Worm (Caenorhabditis elegans): Measurements from ENCODE around the gene H12D21.6.

The H12D21.6 gene

DNA sequence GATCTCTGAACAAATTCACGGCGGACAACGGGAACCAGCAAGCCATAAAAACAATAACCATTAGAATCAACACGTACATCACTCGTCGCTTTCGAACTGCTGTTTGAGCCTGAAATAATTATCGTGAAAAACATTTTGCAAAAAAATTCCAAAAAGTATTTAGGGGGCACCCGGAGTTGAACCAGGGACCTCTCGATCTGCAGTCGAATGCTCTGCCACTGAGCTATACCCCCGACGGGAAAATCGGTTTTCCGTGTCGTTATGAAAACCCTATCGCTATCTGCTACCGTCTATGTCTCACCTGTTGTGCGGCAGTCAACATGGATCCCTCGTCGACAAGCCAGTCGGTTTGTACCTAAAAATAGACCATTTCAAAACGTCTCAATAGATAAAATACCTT is 42.0 kb downstream of the H12D21.6 start:
- TF ChIP-seq sptf-1 (tag; optimal IDR thresholded peaks at IDR 0.05): peak; percentile 70
- TF ChIP-seq mls-2 (tag; optimal IDR thresholded peaks at IDR 0.05): peak; percentile 50
- peak; percentile 53 for TF ChIP-seq unc-120 (tag; optimal IDR thresholded peaks at IDR 0.05; ENCODE audit: poor library complexity, severe bottlenecking)
- TF ChIP-seq flh-1 (GFP tag; optimal IDR thresholded peaks at IDR 0.05): peak; percentile 40
- TF ChIP-seq bed-3 (GFP tag; optimal IDR thresholded peaks at IDR 0.05): peak; percentile 39
- peak; percentile 47 for TF ChIP-seq ceh-83 (GFP tag; optimal IDR thresholded peaks at IDR 0.05)
- peak; percentile 59 for TF ChIP-seq sem-2 (GFP tag; optimal IDR thresholded peaks at IDR 0.05)
- TF ChIP-seq M03D4.4 (tag; optimal IDR thresholded peaks at IDR 0.05): peak; percentile 78
- no peak for TF ChIP-seq lsy-2 (tag; optimal IDR thresholded peaks at IDR 0.05)
- TF ChIP-seq drap-1 (GFP tag; optimal IDR thresholded peaks at IDR 0.05): peak; percentile 91
- TF ChIP-seq elt-1 (tag; optimal IDR thresholded peaks at IDR 0.05; ENCODE audit: borderline replicate concordance, insufficient read depth): no peak
- no peak for TF ChIP-seq ztf-11 (tag; optimal IDR thresholded peaks at IDR 0.05)
- TF ChIP-seq nhr-2 (tag; optimal IDR thresholded peaks at IDR 0.05): no peak
- TF ChIP-seq cnd-1 (tag; optimal IDR thresholded peaks at IDR 0.05): peak; percentile 47
- TF ChIP-seq ceh-43 (GFP tag; optimal IDR thresholded peaks at IDR 0.05): peak; percentile 61
- TF ChIP-seq nhr-12 (tag; optimal IDR thresholded peaks at IDR 0.05): no peak

DNA sequence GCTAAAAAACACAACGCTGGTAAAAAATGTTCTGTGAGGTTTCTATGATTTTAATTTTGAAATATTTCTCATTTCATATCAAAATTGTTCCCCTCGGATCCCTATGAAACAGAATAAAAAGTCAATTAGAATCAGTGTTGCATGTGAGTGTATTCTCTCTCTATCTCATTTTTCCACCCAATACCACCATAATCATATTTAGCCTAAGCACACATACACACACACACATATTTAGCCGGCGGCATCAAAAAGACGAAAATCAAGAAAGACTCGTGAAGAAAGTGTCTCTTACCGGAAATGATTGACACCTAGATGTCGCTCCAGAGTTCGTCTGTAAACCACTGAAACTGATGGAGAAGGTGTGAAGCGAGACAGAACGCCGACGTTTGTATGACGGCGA is 43.4 kb downstream of the H12D21.6 start:
- TF ChIP-seq ces-1 (GFP tag; optimal IDR thresholded peaks at IDR 0.05) (peak; percentile 88), nhr-2 (tag; optimal IDR thresholded peaks at IDR 0.05) (no peak)

DNA sequence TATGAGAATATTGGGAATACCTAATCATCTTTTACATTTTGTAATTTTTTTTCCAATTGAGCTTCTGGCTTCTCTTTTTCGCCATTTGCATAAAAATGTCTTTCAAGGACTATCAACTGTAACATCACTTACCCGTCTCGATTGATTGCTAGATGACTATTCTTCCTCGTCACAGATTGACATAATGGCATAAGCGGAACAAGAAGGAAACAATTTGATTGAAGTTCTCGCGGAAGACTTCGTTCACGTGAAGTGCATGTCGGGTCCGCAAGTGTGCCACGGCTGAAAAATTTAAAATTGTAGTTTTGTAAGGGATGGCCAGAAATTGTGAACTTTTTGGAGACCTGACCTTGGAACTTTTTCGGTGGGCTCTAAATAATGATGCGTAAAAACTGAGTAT is 43.9 kb downstream of the H12D21.6 start:
- no peak for TF ChIP-seq flh-1 (GFP tag; optimal IDR thresholded peaks at IDR 0.05)
- no peak for TF ChIP-seq sem-2 (GFP tag; optimal IDR thresholded peaks at IDR 0.05)
- TF ChIP-seq ces-1 (GFP tag; optimal IDR thresholded peaks at IDR 0.05): peak; percentile 1
- TF ChIP-seq ztf-11 (tag; optimal IDR thresholded peaks at IDR 0.05): no peak
- TF ChIP-seq ceh-43 (GFP tag; optimal IDR thresholded peaks at IDR 0.05): no peak

DNA sequence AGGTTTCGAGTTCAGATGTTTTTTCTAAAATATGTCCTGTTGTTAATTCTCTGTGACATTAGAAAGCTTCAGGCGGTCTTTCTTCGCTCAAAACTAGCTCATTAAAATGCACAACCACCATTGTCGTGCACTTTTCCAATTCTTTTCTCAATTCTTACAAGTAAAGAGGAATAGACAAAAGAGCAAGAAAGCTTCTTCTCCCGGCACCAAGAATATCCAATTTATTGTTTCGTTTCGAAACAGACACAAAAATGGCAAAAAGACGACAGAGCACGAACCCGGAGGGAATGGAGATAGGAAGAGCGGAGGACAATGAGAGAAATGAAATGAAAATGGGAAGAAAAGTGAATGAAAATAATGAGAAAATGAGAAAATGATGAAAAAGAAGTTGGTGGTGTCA is 45.0 kb downstream of the H12D21.6 start:
- no peak for TF ChIP-seq ham-2 (GFP tag; optimal IDR thresholded peaks at IDR 0.05)
- peak; percentile 58 for TF ChIP-seq ces-1 (GFP tag; optimal IDR thresholded peaks at IDR 0.05)
- no peak for TF ChIP-seq sem-2 (GFP tag; optimal IDR thresholded peaks at IDR 0.05)
- TF ChIP-seq elt-1 (tag; optimal IDR thresholded peaks at IDR 0.05; ENCODE audit: borderline replicate concordance, insufficient read depth): no peak
- TF ChIP-seq unc-39 (tag; optimal IDR thresholded peaks at IDR 0.05): no peak

DNA sequence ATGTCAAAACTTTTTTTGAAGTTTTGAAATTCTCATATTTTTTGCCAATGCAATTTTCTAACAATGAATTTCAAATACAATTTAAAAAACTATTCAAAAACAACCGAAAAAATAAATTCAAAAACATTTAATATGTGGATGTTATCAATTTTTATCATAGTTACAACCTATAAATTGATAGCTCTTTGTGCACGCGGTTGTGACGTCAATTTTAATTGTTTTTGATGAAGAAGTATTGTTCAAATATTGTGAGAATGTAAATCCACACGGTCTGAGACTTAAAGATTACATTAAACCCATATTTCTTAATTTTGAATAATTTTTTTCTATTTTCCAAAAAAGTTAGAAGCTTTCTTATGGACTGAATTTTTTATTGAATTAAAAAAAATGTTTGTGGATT is 45.7 kb downstream of the H12D21.6 start:
- TF ChIP-seq ces-1 (GFP tag; optimal IDR thresholded peaks at IDR 0.05) (no peak), elt-1 (tag; optimal IDR thresholded peaks at IDR 0.05; ENCODE audit: borderline replicate concordance, insufficient read depth) (no peak)

DNA sequence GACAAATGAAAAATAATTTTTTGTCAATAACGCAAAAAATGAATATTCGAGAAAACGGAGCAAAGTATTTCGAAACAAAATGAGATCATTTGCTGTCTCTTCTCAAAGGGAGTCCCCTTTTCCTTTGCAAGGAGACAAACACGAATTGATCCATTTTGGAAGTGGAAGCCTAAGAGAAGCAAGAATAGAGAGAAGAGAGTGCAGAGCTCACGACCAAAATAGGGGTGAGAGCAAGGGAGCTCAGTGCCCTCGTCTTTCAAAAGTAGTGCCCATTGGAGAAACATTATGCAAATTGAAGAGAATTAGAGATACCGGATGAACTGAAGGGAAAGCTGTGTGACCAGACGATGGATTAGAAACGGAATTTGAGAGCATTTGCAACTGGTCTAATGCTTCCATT is 46.4 kb downstream of the H12D21.6 start:
- TF ChIP-seq ces-1 (GFP tag; optimal IDR thresholded peaks at IDR 0.05) (peak; percentile 80), mls-2 (tag; optimal IDR thresholded peaks at IDR 0.05) (peak; percentile 20), tbx-8 (GFP tag; optimal IDR thresholded peaks at IDR 0.05) (no peak), unc-62 (GFP tag; optimal IDR thresholded peaks at IDR 0.05) (no peak), blmp-1 (tag; optimal IDR thresholded peaks at IDR 0.05) (no peak), M03D4.4 (tag; optimal IDR thresholded peaks at IDR 0.05) (no peak), drap-1 (GFP tag; optimal IDR thresholded peaks at IDR 0.05) (peak; percentile 4)

DNA sequence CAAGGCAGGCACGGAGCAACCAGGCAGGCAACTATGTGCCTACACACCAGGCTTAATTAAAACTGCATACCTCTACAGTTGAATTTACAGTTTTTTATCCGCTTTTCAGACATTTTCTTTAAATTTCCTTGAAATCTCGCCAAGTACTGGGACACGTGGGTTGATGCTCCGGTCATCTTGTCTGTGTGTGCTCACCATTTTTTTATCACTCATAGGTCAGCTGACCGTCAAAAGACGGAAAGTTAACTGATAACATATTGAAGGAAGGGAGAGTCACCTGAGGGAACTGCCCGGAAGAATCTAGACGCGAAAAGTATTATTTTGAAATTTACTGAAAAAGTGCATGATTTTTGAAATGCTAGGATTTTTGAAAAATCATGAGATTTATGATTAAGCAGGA is 47.1 kb downstream of the H12D21.6 start:
- TF ChIP-seq ceh-83 (GFP tag; optimal IDR thresholded peaks at IDR 0.05) (no peak), nhr-28 (tag; optimal IDR thresholded peaks at IDR 0.05) (no peak), sem-2 (GFP tag; optimal IDR thresholded peaks at IDR 0.05) (no peak), lsy-2 (tag; optimal IDR thresholded peaks at IDR 0.05) (no peak), tbx-8 (GFP tag; optimal IDR thresholded peaks at IDR 0.05) (no peak), drap-1 (GFP tag; optimal IDR thresholded peaks at IDR 0.05) (no peak), unc-120 (tag; optimal IDR thresholded peaks at IDR 0.05; ENCODE audit: poor library complexity, severe bottlenecking) (no peak), cnd-1 (tag; optimal IDR thresholded peaks at IDR 0.05) (no peak), flh-1 (GFP tag; optimal IDR thresholded peaks at IDR 0.05) (no peak), elt-3 (tag; optimal IDR thresholded peaks at IDR 0.05) (no peak)

DNA sequence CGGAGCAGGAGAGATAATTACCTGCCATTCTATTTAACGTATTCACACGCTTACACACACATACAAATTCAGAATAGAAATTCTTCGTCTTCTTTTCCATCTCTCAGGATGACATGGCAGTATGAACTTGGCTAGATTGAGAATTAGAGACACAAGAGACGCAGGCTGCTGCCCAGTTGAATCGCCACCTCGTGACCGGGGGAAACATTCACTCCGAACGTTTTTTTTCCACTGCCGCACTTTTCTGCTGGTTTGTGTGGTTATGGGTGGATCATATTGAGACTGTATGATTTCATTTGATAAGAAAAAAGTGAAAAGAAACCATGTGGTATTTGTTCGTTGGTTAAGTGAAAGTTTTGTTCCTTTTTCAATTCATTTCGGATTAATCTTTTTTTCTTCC is 48.0 kb downstream of the H12D21.6 start:
- no peak for TF ChIP-seq nhr-2 (tag; optimal IDR thresholded peaks at IDR 0.05)
- peak; percentile 42 for TF ChIP-seq drap-1 (GFP tag; optimal IDR thresholded peaks at IDR 0.05)
- TF ChIP-seq M03D4.4 (tag; optimal IDR thresholded peaks at IDR 0.05): no peak
- TF ChIP-seq lsy-2 (tag; optimal IDR thresholded peaks at IDR 0.05): no peak
- no peak for TF ChIP-seq mep-1 (tag; optimal IDR thresholded peaks at IDR 0.05)
- TF ChIP-seq bed-3 (GFP tag; optimal IDR thresholded peaks at IDR 0.05): no peak
- TF ChIP-seq ham-2 (GFP tag; optimal IDR thresholded peaks at IDR 0.05): peak; percentile 32
- no peak for TF ChIP-seq snpc-4 (tag; optimal IDR thresholded peaks at IDR 0.05)
- TF ChIP-seq pha-4 (tag; optimal IDR thresholded peaks at IDR 0.05): no peak
- no peak for TF ChIP-seq nhr-237 (tag; optimal IDR thresholded peaks at IDR 0.05)
- TF ChIP-seq nhr-76 (tag; optimal IDR thresholded peaks at IDR 0.05): no peak
- TF ChIP-seq zip-8 (tag; optimal IDR thresholded peaks at IDR 0.05): no peak
